Worm (Caenorhabditis elegans) whole organism, midembryonic: ENCODE data around the gene mig-39.

ENCODE experiments used
- T22C8.4 ChIP-seq: fragments of 200-800 bp; sonication (Bioruptor generic); IDR thresholded peaks from 2 replicates; pipeline ENCODE4 v1.3.6; 2022; ENCODE audit warnings: missing genetic modification characterization, missing compliant biosample characterization
- flt-1 ChIP-seq: fragments of 200-800 bp; sonication (Bioruptor generic); IDR thresholded peaks from 2 replicates; pipeline ENCODE4 v1.3.6; 2022; ENCODE audit warnings: missing genetic modification characterization, missing compliant biosample characterization
- klf-2 ChIP-seq: fragments of 200-800 bp; sonication (Bioruptor generic); conservative IDR thresholded peaks from 2 replicates; pipeline ENCODE4 v1.3.6; 2022; ENCODE audit warnings: missing genetic modification reagents, missing genetic modification characterization, missing compliant biosample characterization
- med-1 ChIP-seq: sonication (generic microtip); optimal IDR thresholded peaks from 2 replicates; lab custom pipeline; 2017; ENCODE audit warnings: missing genetic modification characterization, mild to moderate bottlenecking, missing compliant biosample characterization, antibody characterized with exemption, missing genetic modification reagents; ENCODE audit not compliant: insufficient read depth
- ref-1 ChIP-seq: fragments of 200-800 bp; sonication (Bioruptor generic); conservative IDR thresholded peaks from 2 replicates; pipeline ENCODE4 v1.3.6; 2022; ENCODE audit warnings: missing genetic modification reagents, missing genetic modification characterization, missing compliant biosample characterization
- tab-1 ChIP-seq: fragments of 200-800 bp; sonication (Bioruptor generic); IDR thresholded peaks from 2 replicates; pipeline ENCODE4 v1.3.6; 2022; ENCODE audit warnings: missing genetic modification characterization, missing compliant biosample characterization
- ztf-29 ChIP-seq: fragments of 200-800 bp; sonication (Bioruptor generic); IDR thresholded peaks from 2 replicates; pipeline ENCODE4 v1.3.6; 2022; ENCODE audit warnings: missing genetic modification reagents, missing genetic modification characterization, missing compliant biosample characterization

- TF ChIP-seq ref-1, result no peak
- no peak for TF ChIP-seq tab-1 (GFP tag; lab: Robert Waterston, UW)
- TF ChIP-seq T22C8.4 (GFP tag; lab: Robert Waterston, UW), result no peak
- no peak for TF ChIP-seq ztf-29
- TF ChIP-seq flt-1 (GFP tag; lab: Robert Waterston, UW), result no peak
- TF ChIP-seq klf-2 (GFP tag; lab: Robert Waterston, UW), result no peak
- TF ChIP-seq med-1 (GFP tag; lab: Kevin White, UChicago), result no peak
Observed at ce11 chrIII:8446534-8446933, 20.3 kb upstream of the mig-39 start, which contains the start of gene hsp-110.
